Fruit fly (Drosophila melanogaster): ENCODE measurements around the gene CG34124.

dm6 chr2L:4937060-4937459 lies 21.2 kb upstream of the CG34124 start, which contains the start of gene Sgs1:
- no peak for TF ChIP-seq salm (tag; optimal IDR thresholded peaks at IDR 0.05)
- no peak for TF ChIP-seq CG34422 (GFP tag; IDR thresholded peaks at IDR 0.05)
- no peak for TF ChIP-seq CG10274 (GFP tag; optimal IDR thresholded peaks at IDR 0.05)

Data from whole organism, embryonic.